Fruit fly (Drosophila melanogaster) whole organism, pupa: ENCODE measurements around the gene Cpr65Av.
"Not testable (repeated sequence)": the region's sequence is repeated elsewhere in the genome, so short reads cannot be mapped to it uniquely, and the experiment has no call there.

Experiments
- CG10348 ChIP-seq: fragments of 200-800 bp; sonication (Bioruptor generic); IDR thresholded peaks from 2 replicates; pipeline ENCODE4 v1.3.6; 2022; ENCODE audit warnings: missing biosample characterization, missing genetic modification characterization
- CG12605 ChIP-seq: fragments of 200-800 bp; sonication (Bioruptor generic); IDR thresholded peaks from 2 replicates; pipeline ENCODE4 v1.3.6; 2022; ENCODE audit warnings: missing biosample characterization, missing genetic modification characterization
- CG14655 ChIP-seq: fragments of 200-800 bp; sonication (Bioruptor generic); optimal IDR thresholded peaks from 3 replicates; lab custom pipeline; 2017; ENCODE audit warnings: mild to moderate bottlenecking, missing biosample characterization, missing genetic modification reagents, missing genetic modification characterization
- CG15710 ChIP-seq: fragments of 200-800 bp; sonication (Bioruptor generic); optimal IDR thresholded peaks from 2 replicates; lab custom pipeline; 2018; ENCODE audit warnings: missing biosample characterization, mild to moderate bottlenecking, missing genetic modification characterization, moderate library complexity
- CG17806 ChIP-seq: fragments of 200-800 bp; sonication (Bioruptor generic); optimal IDR thresholded peaks from 2 replicates; lab custom pipeline; 2018; ENCODE audit warnings: missing biosample characterization, mild to moderate bottlenecking, missing genetic modification characterization, moderate library complexity
- CG32121 ChIP-seq: fragments of 200-800 bp; sonication (Bioruptor generic); IDR thresholded peaks from 2 replicates; pipeline ENCODE4 v1.3.6; 2022; ENCODE audit warnings: missing biosample characterization, missing genetic modification characterization
- CG34367 ChIP-seq: fragments of 200-800 bp; sonication (Bioruptor generic); optimal IDR thresholded peaks from 2 replicates; lab custom pipeline; 2018; ENCODE audit warnings: missing biosample characterization, mild to moderate bottlenecking, missing genetic modification characterization
- CG4496 ChIP-seq: fragments of 200-800 bp; sonication (Bioruptor generic); IDR thresholded peaks from 3 replicates; pipeline ENCODE4 v1.3.6; 2022; ENCODE audit warnings: missing biosample characterization, missing genetic modification characterization
- CG8159 ChIP-seq: fragments of 200-800 bp; sonication (Bioruptor generic); optimal IDR thresholded peaks from 3 replicates; lab custom pipeline; 2018; ENCODE audit warnings: missing biosample characterization, mild to moderate bottlenecking, missing genetic modification characterization, moderate library complexity
- CG8301 ChIP-seq: fragments of 200-800 bp; sonication (Bioruptor generic); optimal IDR thresholded peaks from 2 replicates; lab custom pipeline; 2018; ENCODE audit warnings: missing biosample characterization, mild to moderate bottlenecking, missing genetic modification characterization
- CG9948 ChIP-seq: fragments of 200-800 bp; sonication (Bioruptor generic); optimal IDR thresholded peaks from 2 replicates; lab custom pipeline; 2018; ENCODE audit warnings: missing biosample characterization, mild to moderate bottlenecking, missing genetic modification characterization, moderate library complexity
- D1 ChIP-seq: fragments of 200-800 bp; sonication (Bioruptor generic); optimal IDR thresholded peaks from 2 replicates; lab custom pipeline; 2018; ENCODE audit warnings: missing biosample characterization, mild to moderate bottlenecking, missing genetic modification characterization, moderate library complexity
- EcR ChIP-seq: fragments of 200-800 bp; sonication (Bioruptor generic); optimal IDR thresholded peaks from 3 replicates; lab custom pipeline; 2019; ENCODE audit warnings: missing biosample characterization, missing genetic modification characterization, mild to moderate bottlenecking, moderate library complexity, missing genetic modification reagents
- Ets98B ChIP-seq: fragments of 200-800 bp; sonication (Bioruptor generic); IDR thresholded peaks from 2 replicates; pipeline ENCODE4 v1.3.6; 2022; ENCODE audit warnings: missing biosample characterization, missing genetic modification characterization
- Pif1A ChIP-seq: fragments of 200-800 bp; sonication (Bioruptor generic); optimal IDR thresholded peaks from 3 replicates; lab custom pipeline; 2016; ENCODE audit warnings: missing biosample characterization, missing genetic modification characterization
- Pif1B ChIP-seq: fragments of 200-800 bp; sonication (Bioruptor generic); optimal IDR thresholded peaks from 3 replicates; lab custom pipeline; 2016; ENCODE audit warnings: missing biosample characterization, missing genetic modification characterization
- Snoo ChIP-seq: fragments of 200-800 bp; sonication (Bioruptor generic); optimal IDR thresholded peaks from 3 replicates; lab custom pipeline; 2017; ENCODE audit warnings: missing biosample characterization, mild to moderate bottlenecking, missing genetic modification characterization, inconsistent platforms
- fd96Ca ChIP-seq: fragments of 200-800 bp; sonication (Bioruptor generic); IDR thresholded peaks from 3 replicates; pipeline ENCODE4 v1.3.6; 2022; ENCODE audit warnings: missing biosample characterization, missing genetic modification characterization
- gl ChIP-seq: fragments of 200-800 bp; sonication (Bioruptor generic); optimal IDR thresholded peaks from 2 replicates; lab custom pipeline; 2018; ENCODE audit warnings: missing biosample characterization, mild to moderate bottlenecking, missing genetic modification characterization
- rn ChIP-seq: fragments of 200-800 bp; sonication (Bioruptor generic); IDR thresholded peaks from 2 replicates; pipeline ENCODE4 v1.3.6; 2022; ENCODE audit warnings: missing biosample characterization, missing genetic modification characterization

Cpr65Av gene

DNA sequence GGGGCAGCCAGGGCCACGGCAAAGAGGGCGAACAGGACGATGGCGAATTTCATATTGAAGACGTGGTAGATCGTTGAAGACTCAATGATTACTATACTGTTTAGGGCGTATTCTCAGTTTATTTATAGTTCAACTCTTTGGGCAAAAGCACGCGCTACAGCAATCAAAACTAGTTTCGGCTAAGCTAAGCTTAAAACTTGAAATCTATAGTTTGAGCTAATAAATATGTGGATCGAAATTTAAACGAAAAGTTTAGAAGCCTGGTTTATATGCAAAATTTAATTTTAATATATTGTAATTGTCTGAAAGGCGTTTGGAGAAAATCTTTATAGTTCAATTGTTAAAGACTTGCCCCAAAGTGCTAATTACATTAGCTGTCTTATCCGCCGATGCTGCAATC is 8.1 kb upstream of the Cpr65Av start, which contains the start of gene Cpr65Ax1:
Gene Cpr65Ax1 (minus strand): TSS at position 101 of the 400 bp plus-strand sequence.
- TF ChIP-seq CG32121 (GFP tag; lab: Robert Waterston, UW); gl (tag; lab: Kevin White, UChicago); Pif1A (GFP tag; lab: Kevin White, UChicago): not testable (repeated sequence)

dm6 chr3L:6146374-6146773 is 6.6 kb upstream of the Cpr65Av start, which contains the start of gene Lcp65Ab2:
Gene Lcp65Ab2, plus strand, starts transcription at chr3L:6146674.
- TF ChIP-seq CG17806; CG34367; CG15710 (tag; lab: Kevin White, UChicago): not testable (repeated sequence)

DNA sequence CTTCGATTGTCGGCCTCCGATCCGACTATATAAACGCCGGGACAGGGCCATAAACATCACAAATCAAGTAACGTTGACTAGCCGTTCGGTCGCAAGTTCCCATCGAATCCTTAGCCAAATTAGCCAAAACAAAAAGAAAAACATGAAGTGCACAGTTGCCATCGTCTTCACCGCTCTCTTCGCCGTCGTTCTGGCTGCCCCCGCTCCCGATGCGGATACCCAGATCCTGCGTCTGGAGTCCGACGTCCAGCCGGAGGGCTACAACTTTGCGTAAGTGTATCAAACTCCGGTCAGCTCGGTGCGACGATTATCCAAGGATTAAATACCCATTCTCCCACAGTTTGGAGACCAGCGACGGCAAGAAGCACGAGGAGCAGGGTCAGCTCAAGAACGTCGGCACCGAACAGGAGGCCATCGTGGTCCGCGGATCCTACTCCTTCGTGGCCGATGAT is 5.0 kb upstream of the Cpr65Av start, which contains the start of gene Lcp65Ac:
Gene Lcp65Ac (plus strand): TSS at position 51 of the 452 bp plus-strand sequence.
- TF ChIP-seq Snoo (tag; lab: Kevin White, UChicago) (no peak), CG10348 (GFP tag; lab: Robert Waterston, UW) (no peak), CG17806 (no peak), CG4496 (GFP tag; lab: Robert Waterston, UW) (no peak), D1 (tag; lab: Kevin White, UChicago) (no peak), CG9948 (tag; lab: Kevin White, UChicago) (no peak), CG8159 (no peak), Ets98B (GFP tag; lab: Robert Waterston, UW) (no peak), gl (tag; lab: Kevin White, UChicago) (no peak), CG32121 (GFP tag; lab: Robert Waterston, UW) (no peak), Pif1B (GFP tag; lab: Kevin White, UChicago) (no peak), CG12605 (GFP tag; lab: Robert Waterston, UW) (no peak), CG8301 (no peak), CG15710 (tag; lab: Kevin White, UChicago) (no peak), rn (GFP tag; lab: Robert Waterston, UW) (no peak), fd96Ca (GFP tag; lab: Robert Waterston, UW) (no peak)

DNA sequence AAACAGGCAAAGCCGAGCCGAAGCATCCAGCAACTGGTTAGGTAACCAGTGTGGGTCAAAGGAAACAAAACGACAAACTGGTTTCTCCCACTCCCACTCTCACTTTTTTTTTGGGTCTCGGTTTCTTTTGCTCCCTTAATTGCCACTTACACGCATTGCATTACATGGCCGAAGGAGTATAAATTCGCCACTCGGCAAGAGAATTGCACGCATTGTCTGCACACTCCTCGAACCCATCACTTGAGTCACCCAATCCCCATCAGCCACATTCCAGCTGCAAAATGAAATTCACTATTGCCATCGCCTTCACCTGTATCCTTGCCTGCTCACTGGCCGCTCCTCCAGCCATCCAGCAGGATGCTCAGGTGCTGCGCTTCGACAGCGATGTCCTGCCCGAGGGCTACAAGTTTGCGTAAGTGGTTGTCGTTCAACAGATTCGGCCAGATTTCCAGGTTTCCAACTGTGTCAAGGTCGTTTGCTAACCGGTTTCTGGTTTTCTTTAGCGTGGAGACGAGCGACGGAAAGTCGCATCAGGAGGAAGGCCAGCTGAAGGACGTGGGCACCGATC is 3.5 kb upstream of the Cpr65Av start, which contains the start of gene Lcp65Ad:
Gene Lcp65Ad (plus strand): TSS at position 208 of the 568 bp plus-strand sequence.
- TF ChIP-seq EcR (GFP tag; lab: Kevin White, UChicago) (peak; percentile 36), CG14655 (GFP tag; lab: Kevin White, UChicago) (no peak)

DNA sequence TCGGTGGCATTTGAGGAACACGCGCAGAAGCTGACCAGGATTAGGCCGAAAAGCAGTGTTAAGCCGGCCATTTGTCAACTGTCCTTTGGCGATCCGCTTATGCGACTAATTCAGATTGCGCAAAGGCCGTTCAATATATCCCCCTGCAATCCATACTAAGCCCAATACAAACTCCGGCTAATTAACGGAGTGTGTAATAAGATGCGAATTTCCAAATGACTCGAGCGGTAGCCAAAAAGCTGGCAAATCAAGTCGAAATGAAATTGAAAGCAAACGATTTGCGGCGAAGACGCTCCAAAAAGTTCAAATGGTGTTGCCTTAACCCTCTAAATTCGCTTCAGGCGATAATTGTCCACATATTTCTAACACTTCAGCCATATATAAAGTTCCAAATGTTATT is 2.5 kb upstream of the Cpr65Av start, which contains the start of gene Cpr65Aw:
Gene Cpr65Aw (minus strand): TSS at position 101 of the 400 bp plus-strand sequence.
- TF ChIP-seq CG8159 (no peak), CG32121 (GFP tag; lab: Robert Waterston, UW) (no peak), CG15710 (tag; lab: Kevin White, UChicago) (no peak)

dm6 chr3L:6141538-6141937 is 1.8 kb upstream of the Cpr65Av start:
- no peak for TF ChIP-seq CG8159
- TF ChIP-seq EcR (GFP tag; lab: Kevin White, UChicago), result peak; percentile 59

- peak; percentile 8 for TF ChIP-seq CG8159
- no peak for TF ChIP-seq Pif1A (GFP tag; lab: Kevin White, UChicago)
- peak; percentile 69 for TF ChIP-seq EcR (GFP tag; lab: Kevin White, UChicago)
Measured at dm6 chr3L:6140771-6141472, 1.1 kb upstream of the Cpr65Av start.

dm6 chr3L:6138586-6138985 is 1.2 kb downstream of the Cpr65Av start:
- no peak for TF ChIP-seq CG8301
- TF ChIP-seq CG14655 (GFP tag; lab: Kevin White, UChicago), result no peak
- TF ChIP-seq CG10348 (GFP tag; lab: Robert Waterston, UW), result no peak
- no peak for TF ChIP-seq CG8159
- no peak for TF ChIP-seq CG12605 (GFP tag; lab: Robert Waterston, UW)
- TF ChIP-seq Pif1A (GFP tag; lab: Kevin White, UChicago), result no peak
- no peak for TF ChIP-seq CG15710 (tag; lab: Kevin White, UChicago)
- TF ChIP-seq Snoo (tag; lab: Kevin White, UChicago), result no peak
- no peak for TF ChIP-seq D1 (tag; lab: Kevin White, UChicago)
- TF ChIP-seq EcR (GFP tag; lab: Kevin White, UChicago), result no peak
- no peak for TF ChIP-seq CG17806
- no peak for TF ChIP-seq rn (GFP tag; lab: Robert Waterston, UW)
- no peak for TF ChIP-seq CG32121 (GFP tag; lab: Robert Waterston, UW)
- TF ChIP-seq CG9948 (tag; lab: Kevin White, UChicago), result no peak
